Fruit fly (Drosophila melanogaster): ENCODE data around the gene CG33648.

The CG33648 gene

DNA sequence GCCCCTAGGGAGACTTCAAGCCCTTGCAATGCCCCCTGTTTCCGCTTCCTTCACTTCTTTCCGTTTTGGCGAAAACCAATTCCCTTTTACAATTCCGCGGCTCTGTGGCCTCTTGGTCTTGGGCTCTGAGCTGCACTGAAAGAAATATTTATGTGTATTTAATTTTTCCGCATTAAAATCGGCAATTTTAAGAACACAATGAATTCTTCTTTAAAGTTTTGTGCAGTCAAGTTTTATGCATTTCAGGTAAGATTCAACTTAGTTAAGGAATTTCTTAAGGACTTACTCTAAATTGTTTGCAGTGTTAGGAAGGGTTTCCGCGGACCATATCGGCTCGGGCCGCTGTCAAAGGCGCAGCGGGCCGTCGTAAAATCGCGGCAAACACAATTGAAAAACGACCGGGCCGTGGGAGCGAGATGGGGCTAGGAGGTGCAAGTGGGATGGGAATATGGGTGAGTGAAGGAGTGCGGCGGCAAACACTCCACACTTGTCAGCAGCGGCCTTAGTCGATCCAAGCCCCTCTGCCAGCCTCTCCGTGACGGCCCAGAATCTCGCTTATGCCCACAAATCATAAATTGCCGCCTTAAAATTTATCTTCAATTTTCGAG is 28.1 kb downstream of the CG33648 start (continued):
- TF ChIP-seq ro (GFP tag; IDR thresholded peaks at IDR 0.05) (no peak), fd102C (GFP tag; optimal IDR thresholded peaks at IDR 0.05) (peak; percentile 67), CG6765 (GFP tag; optimal IDR thresholded peaks at IDR 0.05) (no peak), Atf3 (GFP tag; optimal IDR thresholded peaks at IDR 0.05) (peak; percentile 35), ERR (GFP tag; optimal IDR thresholded peaks at IDR 0.05) (peak; percentile 44), CG15269 (tag; optimal IDR thresholded peaks at IDR 0.05) (peak; percentile 61), rib (GFP tag; IDR thresholded peaks at IDR 0.05) (no peak), kni (GFP tag; optimal IDR thresholded peaks at IDR 0.05) (no peak), CG2202 (tag; optimal IDR thresholded peaks at IDR 0.05) (peak; percentile 72), Awh (GFP tag; IDR thresholded peaks at IDR 0.05) (0 out of 2 replicates have a peak, but pooled peaks have one; percentile 21), CG18764 (GFP tag; optimal IDR thresholded peaks at IDR 0.05) (peak; percentile 8), CG18599 (GFP tag; optimal IDR thresholded peaks at IDR 0.05) (peak; percentile 73), CG9932 (GFP tag; IDR thresholded peaks at IDR 0.05) (no peak), CG7556 (GFP tag; optimal IDR thresholded peaks at IDR 0.05) (peak; percentile 71), Dbx (GFP tag; IDR thresholded peaks at IDR 0.05) (no peak), Camta (GFP tag; optimal IDR thresholded peaks at IDR 0.05) (peak; percentile 57), bowl (GFP tag; IDR thresholded peaks at IDR 0.05) (no peak), HLH4C (GFP tag; IDR thresholded peaks at IDR 0.05; ENCODE audit: partially characterized antibody) (0 out of 3 replicates have a peak, but pooled peaks have one; percentile 26), Hey (tag; optimal IDR thresholded peaks at IDR 0.05) (no peak), CG17328 (GFP tag; IDR thresholded peaks at IDR 0.05) (peak; percentile 84), Deaf1 (tag; optimal IDR thresholded peaks at IDR 0.05) (peak; percentile 20), wdn (GFP tag; IDR thresholded peaks at IDR 0.05) (no peak), nmo (GFP tag; optimal IDR thresholded peaks at IDR 0.05) (peak; percentile 67), CG12769 (tag; optimal IDR thresholded peaks at IDR 0.05) (peak; percentile 52), CG12744 (GFP tag; optimal IDR thresholded peaks at IDR 0.05) (peak; percentile 68), gsb (GFP tag; IDR thresholded peaks at IDR 0.05) (no peak), NK7.1 (GFP tag; optimal IDR thresholded peaks at IDR 0.05) (peak; percentile 45), ttk (GFP tag; IDR thresholded peaks at IDR 0.05) (no peak), sima (GFP tag; optimal IDR thresholded peaks at IDR 0.05) (peak; percentile 18), psq (GFP tag; optimal IDR thresholded peaks at IDR 0.05) (no peak), lab (GFP tag; optimal IDR thresholded peaks at IDR 0.05) (peak; percentile 69), CG17912 (GFP tag; optimal IDR thresholded peaks at IDR 0.05) (no peak), Nf-YC (tag; optimal IDR thresholded peaks at IDR 0.05) (no peak), CG5245 (GFP tag; optimal IDR thresholded peaks at IDR 0.05) (peak; percentile 74), CG10267 (tag; optimal IDR thresholded peaks at IDR 0.05) (peak; percentile 61), CG34422 (GFP tag; IDR thresholded peaks at IDR 0.05) (0 out of 3 replicates have a peak, but pooled peaks have one; percentile 28), Opbp (GFP tag; IDR thresholded peaks at IDR 0.05; ENCODE audit: partially characterized antibody) (no peak), Rx (GFP tag; IDR thresholded peaks at IDR 0.05) (peak; percentile 56), CG6689 (GFP tag; IDR thresholded peaks at IDR 0.05) (peak; percentile 59), tin (GFP tag; optimal IDR thresholded peaks at IDR 0.05) (peak; percentile 50), pan (optimal IDR thresholded peaks at IDR 0.05) (no peak), pan (GFP tag; optimal IDR thresholded peaks at IDR 0.05 in 1 of 2, IDR thresholded peaks at IDR 0.05 in 1 of 2) (peak in 1 of 2 experiments; percentile 24), CG13123 (GFP tag; optimal IDR thresholded peaks at IDR 0.05) (no peak), CG6175 (GFP tag; IDR thresholded peaks at IDR 0.05) (no peak), CoRest (tag; optimal IDR thresholded peaks at IDR 0.05) (peak; percentile 59), CG4424 (GFP tag; optimal IDR thresholded peaks at IDR 0.05) (peak; percentile 63), ash1 (GFP tag; optimal IDR thresholded peaks at IDR 0.05) (no peak), ken (GFP tag; IDR thresholded peaks at IDR 0.05) (peak; percentile 54; the same call in 1 of the 3 replicates), ac (GFP tag; optimal IDR thresholded peaks at IDR 0.05) (peak; percentile 62), Dref (GFP tag; IDR thresholded peaks at IDR 0.05) (no peak)

Data from whole organism, embryonic.